Fruit fly (Drosophila melanogaster) whole organism, embryonic: ENCODE measurements around the gene CG31952.
A peak's percentile ranks its signal among the peaks of the same experiment; 100 is the strongest.

Experiments used
- Ada2b ChIP-seq: fragments of 200-800 bp; sonication (Bioruptor generic); IDR thresholded peaks from 2 replicates; pipeline ENCODE4 v1.3.6; 2022; ENCODE audit warnings: missing biosample characterization, missing genetic modification characterization
- Atf-2 ChIP-seq: fragments of 200-800 bp; sonication (Bioruptor generic); optimal IDR thresholded peaks from 2 replicates; lab custom pipeline; 2016; ENCODE audit warnings: missing biosample characterization, missing genetic modification characterization
- Awh ChIP-seq: fragments of 200-800 bp; sonication (Bioruptor generic); IDR thresholded peaks from 2 replicates; pipeline ENCODE4, ENCODE4 v1.3.6; 2022; ENCODE audit warnings: missing biosample characterization, missing genetic modification characterization
- B-H2 ChIP-seq: fragments of 200-800 bp; sonication (Bioruptor generic); optimal IDR thresholded peaks from 2 replicates; lab custom pipeline; 2018; ENCODE audit warnings: missing biosample characterization, mild to moderate bottlenecking, missing genetic modification characterization
- Bgb ChIP-seq: fragments of 200-800 bp; sonication (Bioruptor generic); IDR thresholded peaks from 2 replicates; pipeline ENCODE4 v1.3.6; 2022; ENCODE audit warnings: missing biosample characterization, missing genetic modification characterization; ENCODE audit not compliant: partially characterized antibody
- CG10147 ChIP-seq: fragments of 200-800 bp; sonication (Bioruptor generic); optimal IDR thresholded peaks from 2 replicates; lab custom pipeline; 2019; ENCODE audit warnings: missing biosample characterization, mild to moderate bottlenecking, missing genetic modification characterization, moderate library complexity
- CG14014 ChIP-seq: fragments of 200-800 bp; sonication (Bioruptor generic); IDR thresholded peaks from 2 replicates; pipeline ENCODE4 v1.3.6; 2022; ENCODE audit warnings: missing biosample characterization, missing genetic modification characterization
- CG14965 ChIP-seq: fragments of 200-800 bp; sonication (Bioruptor generic); optimal IDR thresholded peaks from 2 replicates; lab custom pipeline; 2016; ENCODE audit warnings: missing biosample characterization, missing genetic modification characterization, borderline replicate concordance
- CG15269 ChIP-seq: fragments of 200-800 bp; sonication (Bioruptor generic); optimal IDR thresholded peaks from 2 replicates; lab custom pipeline; 2018; ENCODE audit warnings: missing biosample characterization, mild to moderate bottlenecking, missing genetic modification characterization, moderate library complexity
- CG1529 ChIP-seq: fragments of 200-800 bp; sonication (Bioruptor generic); optimal IDR thresholded peaks from 3 replicates; lab custom pipeline; 2018; ENCODE audit warnings: missing biosample characterization, missing genetic modification characterization
- CG1603 ChIP-seq: fragments of 200-800 bp; sonication (Bioruptor generic); optimal IDR thresholded peaks from 2 replicates; lab custom pipeline; 2019; ENCODE audit warnings: missing biosample characterization, mild to moderate bottlenecking, missing genetic modification characterization, moderate library complexity
- CG18262 ChIP-seq: fragments of 200-800 bp; optimal IDR thresholded peaks from 3 replicates; lab custom pipeline; 2019; ENCODE audit warnings: missing biosample characterization, mild to moderate bottlenecking, missing genetic modification characterization, moderate library complexity
- CG2120 ChIP-seq: fragments of 200-800 bp; sonication (Bioruptor generic); optimal IDR thresholded peaks from 3 replicates; lab custom pipeline; 2016; ENCODE audit warnings: missing biosample characterization, missing genetic modification characterization
- CG31441 ChIP-seq: fragments of 200-800 bp; sonication (Bioruptor generic); IDR thresholded peaks from 2 replicates; pipeline ENCODE4 v1.3.6; 2022; ENCODE audit warnings: missing biosample characterization, missing genetic modification characterization
- CG43689 ChIP-seq: fragments of 200-800 bp; sonication (Bioruptor generic); IDR thresholded peaks from 2 replicates; pipeline ENCODE4 v1.3.6; 2022; ENCODE audit warnings: missing biosample characterization, missing genetic modification characterization
- CG6175 ChIP-seq: fragments of 200-800 bp; sonication (Bioruptor generic); IDR thresholded peaks from 3 replicates; pipeline ENCODE4 v1.3.6; 2022; ENCODE audit warnings: missing biosample characterization, missing genetic modification characterization
- CG6272 ChIP-seq: fragments of 200-800 bp; sonication (Bioruptor generic); IDR thresholded peaks from 2 replicates; pipeline ENCODE4 v1.3.6; 2022; ENCODE audit warnings: missing biosample characterization, missing genetic modification characterization
- CG7372 ChIP-seq: fragments of 200-800 bp; sonication (Bioruptor generic); IDR thresholded peaks from 2 replicates; pipeline ENCODE4 v1.3.6; 2022; ENCODE audit warnings: missing biosample characterization, missing genetic modification characterization
- CG9609 ChIP-seq: fragments of 200-800 bp; sonication (Bioruptor generic); optimal IDR thresholded peaks from 3 replicates; lab custom pipeline; 2016; ENCODE audit warnings: missing biosample characterization, missing genetic modification characterization
- CkIIα-i1 ChIP-seq: fragments of 200-800 bp; sonication (Bioruptor generic); IDR thresholded peaks from 2 replicates; pipeline ENCODE4 v1.3.6; 2022; ENCODE audit warnings: missing biosample characterization, missing genetic modification characterization
- Dbx ChIP-seq: fragments of 200-800 bp; sonication (Bioruptor generic); IDR thresholded peaks from 3 replicates; pipeline ENCODE4 v1.3.6; 2022; ENCODE audit warnings: missing biosample characterization, missing genetic modification characterization
- Dip3 ChIP-seq: fragments of 200-800 bp; sonication (Bioruptor generic); optimal IDR thresholded peaks from 3 replicates; lab custom pipeline; 2016; ENCODE audit warnings: missing biosample characterization, missing genetic modification characterization
- Doc2 ChIP-seq: fragments of 200-800 bp; sonication (Bioruptor generic); IDR thresholded peaks from 2 replicates; pipeline ENCODE4 v1.3.6; 2022; ENCODE audit warnings: missing biosample characterization, missing genetic modification characterization
- Mad ChIP-seq: fragments of 200-800 bp; sonication (Bioruptor generic); optimal IDR thresholded peaks from 2 replicates; lab custom pipeline; 2016; ENCODE audit warnings: missing biosample characterization, missing genetic modification characterization
- Mes4 ChIP-seq: fragments of 200-800 bp; sonication (Bioruptor generic); optimal IDR thresholded peaks from 2 replicates; lab custom pipeline; 2016; ENCODE audit warnings: missing biosample characterization, missing genetic modification characterization
- TFAM ChIP-seq: fragments of 200-800 bp; sonication (Bioruptor generic); optimal IDR thresholded peaks from 2 replicates; lab custom pipeline; 2017; ENCODE audit warnings: missing biosample characterization, missing genetic modification characterization, inconsistent platforms
- Taf1 ChIP-seq: fragments of 200-800 bp; sonication (Bioruptor generic); IDR thresholded peaks from 2 replicates; pipeline ENCODE4 v1.3.6; 2022; ENCODE audit warnings: missing biosample characterization, missing genetic modification characterization
- Trl ChIP-seq, 3 experiments: fragments of >200 bp in 2 of 3; fragments of 200-800 bp in 1 of 3; sonication (Bioruptor generic) in 1 of 3; optimal IDR thresholded peaks; 2 replicates in 1 of 3; 3 replicates in 2 of 3; lab custom pipeline; 2016 to 2017; ENCODE audit warnings: missing biosample characterization in 1 of 3, missing genetic modification characterization in 1 of 3
- cad ChIP-seq: fragments of >200 bp; optimal IDR thresholded peaks from 2 replicates; lab custom pipeline; 2017; ENCODE audit warnings: missing biosample characterization, missing genetic modification characterization
- chm ChIP-seq: fragments of 200-800 bp; sonication (Bioruptor generic); IDR thresholded peaks from 2 replicates; pipeline ENCODE4 v1.3.6; 2022; ENCODE audit warnings: missing biosample characterization, missing genetic modification characterization
- da ChIP-seq: fragments of 200-800 bp; sonication (Bioruptor generic); optimal IDR thresholded peaks from 2 replicates; lab custom pipeline; 2016; ENCODE audit warnings: missing biosample characterization, missing genetic modification characterization
- ems ChIP-seq: fragments of 200-800 bp; sonication (Bioruptor generic); optimal IDR thresholded peaks from 3 replicates; lab custom pipeline; 2016; ENCODE audit warnings: missing biosample characterization, missing genetic modification characterization
- fd64A ChIP-seq: fragments of 200-800 bp; sonication (Bioruptor generic); optimal IDR thresholded peaks from 3 replicates; lab custom pipeline; 2018; ENCODE audit warnings: missing biosample characterization, mild to moderate bottlenecking, missing genetic modification characterization
- fd96Cb ChIP-seq: fragments of 200-800 bp; sonication (Bioruptor generic); optimal IDR thresholded peaks from 2 replicates; lab custom pipeline; 2018; ENCODE audit warnings: missing biosample characterization, mild to moderate bottlenecking, missing genetic modification characterization, moderate library complexity
- gem ChIP-seq: fragments of 200-800 bp; sonication (Bioruptor generic); optimal IDR thresholded peaks from 2 replicates; lab custom pipeline; 2019; ENCODE audit warnings: missing biosample characterization, mild to moderate bottlenecking, missing genetic modification characterization, moderate library complexity
- grn ChIP-seq: fragments of 200-800 bp; sonication (Bioruptor generic); optimal IDR thresholded peaks from 3 replicates; lab custom pipeline; 2017; ENCODE audit warnings: missing biosample characterization, missing genetic modification characterization
- hb ChIP-seq: fragments of 200-800 bp; sonication (Bioruptor generic); IDR thresholded peaks from 3 replicates; pipeline ENCODE4 v1.3.6; 2022; ENCODE audit warnings: missing biosample characterization, missing genetic modification characterization; ENCODE audit not compliant: partially characterized antibody
- ind ChIP-seq: fragments of 200-800 bp; sonication (Bioruptor generic); optimal IDR thresholded peaks from 3 replicates; lab custom pipeline; 2016; ENCODE audit warnings: missing biosample characterization, missing genetic modification characterization
- inv ChIP-seq: fragments of 200-800 bp; sonication (Bioruptor generic); IDR thresholded peaks from 2 replicates; pipeline ENCODE4 v1.3.6; 2022; ENCODE audit warnings: missing biosample characterization, missing genetic modification characterization; ENCODE audit not compliant: partially characterized antibody
- lbe ChIP-seq: fragments of 200-800 bp; sonication (Bioruptor generic); optimal IDR thresholded peaks from 2 replicates; lab custom pipeline; 2016; ENCODE audit warnings: missing biosample characterization, mild to moderate bottlenecking, missing genetic modification characterization
- lov ChIP-seq, 2 experiments: fragments of 200-800 bp in 1 of 2; fragments of >200 bp in 1 of 2; sonication (Bioruptor generic) in 1 of 2; IDR thresholded peaks in 1 of 2; optimal IDR thresholded peaks in 1 of 2; 2 replicates in 1 of 2; 3 replicates in 1 of 2; pipeline versions ENCODE4 v1.3.6 to Lab custom; 2017 to 2022; ENCODE audit warnings: missing biosample characterization in 1 of 2, missing genetic modification characterization in 1 of 2
- nerfin-1 ChIP-seq: fragments of 200-800 bp; sonication (Bioruptor generic); optimal IDR thresholded peaks from 3 replicates; lab custom pipeline; 2019; ENCODE audit warnings: missing biosample characterization, mild to moderate bottlenecking, missing genetic modification characterization, moderate library complexity
- nmo ChIP-seq: fragments of 200-800 bp; sonication (Bioruptor generic); optimal IDR thresholded peaks from 2 replicates; lab custom pipeline; 2018; ENCODE audit warnings: missing biosample characterization, mild to moderate bottlenecking, missing genetic modification characterization, moderate library complexity
- prd ChIP-seq, 3 experiments: fragments of >200 bp in 2 of 3; fragments of 200-800 bp in 1 of 3; sonication (Bioruptor generic) in 1 of 3; optimal IDR thresholded peaks in 2 of 3; IDR thresholded peaks in 1 of 3; 2 replicates in 2 of 3; 3 replicates in 1 of 3; pipeline versions ENCODE4 v1.3.6 to Lab custom; 2017 to 2022; ENCODE audit warnings: missing biosample characterization in 1 of 3, missing genetic modification characterization in 1 of 3
- run ChIP-seq: fragments of 200-800 bp; sonication (Bioruptor generic); optimal IDR thresholded peaks from 3 replicates; lab custom pipeline; 2018; ENCODE audit warnings: missing biosample characterization, mild to moderate bottlenecking, missing genetic modification characterization
- sim ChIP-seq: fragments of 200-800 bp; sonication (Bioruptor generic); IDR thresholded peaks from 2 replicates; pipeline ENCODE4 v1.3.6; 2022; ENCODE audit warnings: missing biosample characterization, missing genetic modification characterization
- sr ChIP-seq: fragments of 200-800 bp; sonication (Bioruptor generic); IDR thresholded peaks from 3 replicates; pipeline ENCODE4 v1.3.6; 2022; ENCODE audit warnings: missing biosample characterization, missing genetic modification characterization
- tup ChIP-seq: fragments of 200-800 bp; sonication (Bioruptor generic); optimal IDR thresholded peaks from 2 replicates; lab custom pipeline; 2016; ENCODE audit warnings: missing biosample characterization, mild to moderate bottlenecking, missing genetic modification characterization, moderate library complexity
- wdn ChIP-seq: fragments of 200-800 bp; sonication (Bioruptor generic); IDR thresholded peaks from 2 replicates; pipeline ENCODE4 v1.3.6; 2022; ENCODE audit warnings: missing biosample characterization, missing genetic modification characterization
- wek ChIP-seq: fragments of 200-800 bp; sonication (Bioruptor generic); optimal IDR thresholded peaks from 3 replicates; lab custom pipeline; 2018; ENCODE audit warnings: missing biosample characterization, mild to moderate bottlenecking, missing genetic modification characterization, moderate library complexity

CG31952 gene

dm6 chr2L:3437068-3437467, 20.6 kb downstream of the CG31952 start (continued):
- TF ChIP-seq prd (optimal IDR thresholded peaks at IDR 0.05; lab: Kevin White, UChicago) (no peak), prd (GFP tag; IDR thresholded peaks at IDR 0.05; lab: Robert Waterston, UW) (peak; percentile 69), Dbx (GFP tag; lab: Robert Waterston, UW) (no peak), nerfin-1 (tag; lab: Kevin White, UChicago) (peak; percentile 64), CG14965 (no peak), Awh (GFP tag; lab: Robert Waterston, UW) (peak; percentile 71), Atf-2 (no peak), tup (GFP tag; lab: Kevin White, UChicago) (no peak), CG1603 (tag; lab: Kevin White, UChicago) (peak; percentile 89), cad (GFP tag; lab: Kevin White, UChicago) (no peak), lov (optimal IDR thresholded peaks at IDR 0.05; lab: Kevin White, UChicago) (no peak), lov (GFP tag; IDR thresholded peaks at IDR 0.05; lab: Robert Waterston, UW) (peak; percentile 73; the same call in 2 of the 3 replicates), Doc2 (GFP tag; lab: Robert Waterston, UW) (no peak), Taf1 (GFP tag; lab: Robert Waterston, UW) (no peak), CG7372 (GFP tag; lab: Robert Waterston, UW) (0 out of 2 replicates have a peak, but pooled peaks have one; percentile 14), grn (GFP tag; lab: Kevin White, UChicago) (no peak), hb (GFP tag; lab: Robert Waterston, UW) (no peak), Mad (no peak), CkIIα-i1 (GFP tag; lab: Robert Waterston, UW) (no peak), Dip3 (no peak), Ada2b (GFP tag; lab: Robert Waterston, UW) (peak; percentile 31), CG6272 (GFP tag; lab: Robert Waterston, UW) (no peak), sim (GFP tag; lab: Robert Waterston, UW) (peak; percentile 56; the same call in 1 of the 2 replicates), nmo (GFP tag; lab: Kevin White, UChicago) (peak; percentile 45), CG15269 (tag; lab: Kevin White, UChicago) (peak; percentile 73), gem (tag; lab: Kevin White, UChicago) (peak; percentile 80), CG31441 (GFP tag; lab: Robert Waterston, UW) (peak; percentile 69), Bgb (GFP tag; lab: Robert Waterston, UW) (no peak), chm (peak; percentile 50; the same call in 1 of the 2 replicates), inv (GFP tag; lab: Robert Waterston, UW) (no peak), CG2120 (no peak), da (GFP tag; lab: Kevin White, UChicago) (no peak), lbe (GFP tag; lab: Kevin White, UChicago) (peak; percentile 28), CG9609 (GFP tag; lab: Kevin White, UChicago) (peak; percentile 11), sr (GFP tag; lab: Robert Waterston, UW) (no peak), fd96Cb (tag; lab: Kevin White, UChicago) (peak; percentile 51), wdn (GFP tag; lab: Robert Waterston, UW) (no peak), Trl (optimal IDR thresholded peaks at IDR 0.05; lab: Kevin White, UChicago) (no peak), Trl (GFP tag; optimal IDR thresholded peaks at IDR 0.05; lab: Kevin White, UChicago) (peak; percentile 22), fd64A (GFP tag; lab: Kevin White, UChicago) (peak; percentile 39), CG43689 (GFP tag; lab: Robert Waterston, UW) (peak; percentile 62), CG14014 (GFP tag; lab: Robert Waterston, UW) (peak; percentile 60; the same call in 1 of the 2 replicates), CG1529 (peak; percentile 40), ind (GFP tag; lab: Kevin White, UChicago) (peak; percentile 49), CG10147 (GFP tag; lab: Kevin White, UChicago) (peak; percentile 1), wek (GFP tag; lab: Kevin White, UChicago) (peak; percentile 6), TFAM (GFP tag; lab: Kevin White, UChicago) (peak; percentile 2), Mes4 (GFP tag; lab: Kevin White, UChicago) (no peak), run (peak; percentile 14), B-H2 (GFP tag; lab: Kevin White, UChicago) (no peak), CG6175 (GFP tag; lab: Robert Waterston, UW) (no peak), CG18262 (tag; lab: Kevin White, UChicago) (peak; percentile 70), ems (GFP tag; lab: Kevin White, UChicago) (peak; percentile 4)
